Fruit fly (Drosophila melanogaster) whole organism, embryonic: ENCODE measurements around the gene CG13390.

Source experiments
- Abd-B ChIP-seq: fragments of 200-800 bp; sonication (Bioruptor generic); optimal IDR thresholded peaks from 2 replicates; lab custom pipeline; 2018; ENCODE audit warnings: missing biosample characterization, mild to moderate bottlenecking, missing genetic modification characterization, moderate library complexity
- CG17802 ChIP-seq: fragments of 200-800 bp; sonication (Bioruptor generic); optimal IDR thresholded peaks from 2 replicates; lab custom pipeline; 2018; ENCODE audit warnings: missing biosample characterization, mild to moderate bottlenecking, missing genetic modification characterization, moderate library complexity
- CG8944 ChIP-seq: fragments of 200-800 bp; sonication (Bioruptor generic); optimal IDR thresholded peaks from 3 replicates; lab custom pipeline; 2016; ENCODE audit warnings: missing biosample characterization, missing genetic modification characterization
- odd ChIP-seq: fragments of 200-800 bp; sonication (Bioruptor generic); optimal IDR thresholded peaks from 2 replicates; lab custom pipeline; 2017; ENCODE audit warnings: missing biosample characterization, mild to moderate bottlenecking, missing genetic modification characterization

dm6 chr2L:8381508-8382036 is 5.0 kb upstream of the CG13390 start, which contains the start of gene AlaRS:
- no peak for TF ChIP-seq CG17802 (tag; lab: Kevin White, UChicago)
- peak; percentile 27 for TF ChIP-seq odd (GFP tag; lab: Kevin White, UChicago)
- TF ChIP-seq CG8944 (GFP tag; lab: Kevin White, UChicago) = no peak
- no peak for TF ChIP-seq Abd-B (GFP tag; lab: Kevin White, UChicago)
